Worm (Caenorhabditis elegans) whole organism, L4 larva: ENCODE data around the gene far-6.

Experiments
- T20F7.1 ChIP-seq: fragments of 200-800 bp; sonication (Bioruptor generic); optimal IDR thresholded peaks from 2 replicates; lab custom pipeline; 2018; ENCODE audit warnings: mild to moderate bottlenecking, missing genetic modification characterization, missing compliant biosample characterization
- aha-1 ChIP-seq: fragments of 150-350 bp; peaks from one replicate; lab custom pipeline; 2014; ENCODE audit warnings: missing biosample characterization, missing genetic modification characterization
- aly-2 ChIP-seq: sonication (generic microtip); optimal IDR thresholded peaks from 2 replicates; lab custom pipeline; 2018; ENCODE audit warnings: missing biosample characterization, missing genetic modification characterization
- ama-1 ChIP-seq: fragments of 150-350 bp; optimal IDR thresholded peaks from 2 replicates; lab custom pipeline; 2014; ENCODE audit warnings: inconsistent platforms, mixed read lengths
- attf-4 ChIP-seq: sonication (generic microtip); optimal IDR thresholded peaks from 3 replicates; lab custom pipeline; 2017; ENCODE audit warnings: missing biosample characterization, missing genetic modification characterization
- ceh-44 ChIP-seq: fragments of 200-800 bp; sonication (Bioruptor generic); IDR thresholded peaks from 2 replicates; pipeline ENCODE4 v1.3.6; 2022; ENCODE audit warnings: missing genetic modification reagents, missing genetic modification characterization, missing compliant biosample characterization
- ces-1 ChIP-seq: fragments of 150-350 bp; sonication (generic microtip); optimal IDR thresholded peaks from 4 replicates; lab custom pipeline; 2014; ENCODE audit warnings: missing biosample characterization, missing genetic modification reagents, missing genetic modification characterization
- daf-8 ChIP-seq: fragments of 200-800 bp; sonication (Bioruptor generic); IDR thresholded peaks from 2 replicates; pipeline ENCODE4 v1.3.6; 2022; ENCODE audit warnings: missing genetic modification characterization, missing compliant biosample characterization
- dmd-9 ChIP-seq: fragments of 200-800 bp; sonication (Bioruptor generic); IDR thresholded peaks from 2 replicates; pipeline ENCODE4 v1.3.6; 2022; ENCODE audit warnings: missing genetic modification reagents, missing genetic modification characterization, missing compliant biosample characterization
- dpl-1 ChIP-seq: fragments of 150-350 bp; optimal IDR thresholded peaks from 2 replicates; lab custom pipeline; 2014; ENCODE audit warnings: missing biosample characterization, missing genetic modification reagents, missing genetic modification characterization
- egl-43 ChIP-seq: fragments of 200-800 bp; sonication (Bioruptor generic); IDR thresholded peaks from 2 replicates; pipeline ENCODE4 v1.3.6; 2022; ENCODE audit warnings: missing genetic modification reagents, missing genetic modification characterization, missing compliant biosample characterization
- fos-1 ChIP-seq: fragments of 150-350 bp; optimal IDR thresholded peaks from 2 replicates; lab custom pipeline; 2014; ENCODE audit warnings: missing biosample characterization, missing genetic modification characterization
- gei-8 ChIP-seq: fragments of 200-800 bp; sonication (Bioruptor generic); optimal IDR thresholded peaks from 2 replicates; lab custom pipeline; 2018; ENCODE audit warnings: mild to moderate bottlenecking, missing genetic modification characterization, missing compliant biosample characterization
- hmg-1.1 ChIP-seq: fragments of 200-800 bp; sonication (Bioruptor generic); IDR thresholded peaks from 2 replicates; pipeline ENCODE4 v1.3.6; 2022; ENCODE audit warnings: missing genetic modification reagents, missing genetic modification characterization, missing compliant biosample characterization
- lin-38 ChIP-seq: fragments of 200-800 bp; sonication (Bioruptor generic); IDR thresholded peaks from 2 replicates; pipeline ENCODE4 v1.3.6; 2022; ENCODE audit warnings: missing genetic modification reagents, missing genetic modification characterization, missing compliant biosample characterization
- lir-3 ChIP-seq: sonication (generic microtip); optimal IDR thresholded peaks from 2 replicates; lab custom pipeline; 2016; ENCODE audit warnings: mild to moderate bottlenecking, missing genetic modification characterization, missing compliant biosample characterization
- mdt-29 ChIP-seq: fragments of 200-800 bp; sonication (Bioruptor generic); IDR thresholded peaks from 2 replicates; pipeline ENCODE4 v1.3.6; 2022; ENCODE audit warnings: missing genetic modification reagents, missing genetic modification characterization, missing compliant biosample characterization
- mep-1 ChIP-seq: fragments of 150-350 bp; sonication (generic microtip); optimal IDR thresholded peaks from 3 replicates; lab custom pipeline; 2014; ENCODE audit warnings: missing biosample characterization, missing genetic modification characterization
- mes-2 ChIP-seq: sonication (generic microtip); optimal IDR thresholded peaks from 2 replicates; lab custom pipeline; 2016; ENCODE audit warnings: missing genotype, mild to moderate bottlenecking, missing genetic modification characterization, missing compliant biosample characterization; ENCODE audit not compliant: poor library complexity, severe bottlenecking
- mxl-3 ChIP-seq: fragments of 200-800 bp; sonication (Bioruptor generic); optimal IDR thresholded peaks from 2 replicates; lab custom pipeline; 2018; ENCODE audit warnings: mild to moderate bottlenecking, missing genetic modification characterization, missing compliant biosample characterization
- nhr-237 ChIP-seq: sonication (generic microtip); optimal IDR thresholded peaks from 2 replicates; lab custom pipeline; 2017; ENCODE audit warnings: missing biosample characterization, missing genetic modification characterization
- nhr-41 ChIP-seq: fragments of 200-800 bp; sonication (Bioruptor generic); IDR thresholded peaks from 2 replicates; pipeline ENCODE4 v1.3.6; 2022; ENCODE audit warnings: missing genetic modification reagents, missing genetic modification characterization, missing compliant biosample characterization
- nhr-6 ChIP-seq: fragments of 150-350 bp; optimal IDR thresholded peaks from 2 replicates; lab custom pipeline; 2014; ENCODE audit warnings: missing biosample characterization, missing genetic modification characterization
- pha-4 ChIP-seq, 2 experiments: fragments of 150-350 bp in 1 of 2; fragments of 200-800 bp in 1 of 2; sonication (Bioruptor generic) in 1 of 2; IDR thresholded peaks in 1 of 2; optimal IDR thresholded peaks in 1 of 2; 2 replicates each; pipeline versions ENCODE4 v1.3.6 to Lab custom; 2014 to 2022; ENCODE audit warnings: missing genetic modification characterization in 2 of 2, missing genetic modification reagents in 2 of 2, missing biosample characterization in 1 of 2, missing compliant biosample characterization in 1 of 2
- rbr-2 ChIP-seq: sonication (generic microtip); optimal IDR thresholded peaks from 2 replicates; lab custom pipeline; 2016; ENCODE audit warnings: missing genotype, missing genetic modification characterization, missing compliant biosample characterization
- set-16 ChIP-seq: fragments of 200-800 bp; sonication (Bioruptor generic); IDR thresholded peaks from 2 replicates; pipeline ENCODE4 v1.3.6; 2022; ENCODE audit warnings: missing genetic modification reagents, missing genetic modification characterization, missing compliant biosample characterization
- skn-1 ChIP-seq: fragments of 150-350 bp; optimal IDR thresholded peaks from 2 replicates; lab custom pipeline; 2014; ENCODE audit warnings: missing biosample characterization, missing genetic modification characterization
- snpc-1.2 ChIP-seq: fragments of 200-800 bp; sonication (Bioruptor generic); IDR thresholded peaks from 2 replicates; pipeline ENCODE4 v1.3.6; 2022; ENCODE audit warnings: missing genetic modification reagents, missing genetic modification characterization, missing compliant biosample characterization
- spr-1 ChIP-seq: sonication (generic microtip); optimal IDR thresholded peaks from 2 replicates; lab custom pipeline; 2016; ENCODE audit warnings: mild to moderate bottlenecking, missing genetic modification characterization, missing compliant biosample characterization
- unc-62 ChIP-seq, 3 experiments: fragments of 150-350 bp in 1 of 3; sonication (generic microtip); optimal IDR thresholded peaks in 2 of 3; peaks in 1 of 3; 1 replicate in 1 of 3; 2 replicates in 2 of 3; lab custom pipeline; 2014 to 2017; ENCODE audit warnings: missing biosample characterization in 3 of 3, missing genetic modification characterization in 3 of 3, missing genetic modification reagents in 3 of 3, missing genotype in 1 of 3
- vab-7 ChIP-seq: fragments of 200-800 bp; sonication (Bioruptor generic); IDR thresholded peaks from 2 replicates; pipeline ENCODE4 v1.3.6; 2022; ENCODE audit warnings: missing genetic modification reagents, missing genetic modification characterization, missing compliant biosample characterization
- zfp-3 ChIP-seq: fragments of 200-800 bp; sonication (Bioruptor generic); conservative IDR thresholded peaks from 2 replicates; pipeline ENCODE4 v1.3.6; 2022; ENCODE audit warnings: missing genetic modification reagents, missing genetic modification characterization, missing compliant biosample characterization
- ztf-7 ChIP-seq: fragments of 150-350 bp; optimal IDR thresholded peaks from 2 replicates; lab custom pipeline; 2014; ENCODE audit warnings: missing biosample characterization, missing genetic modification characterization

Gene far-6

ce11 chrIV:13297746-13298145 is 30.4 kb upstream of the far-6 start, which contains the start of the genes Y67H2A.2 and micu-1 (continued):
- TF ChIP-seq hmg-1.1 (GFP tag; lab: Robert Waterston, UW) (peak; percentile 70), skn-1 (tag; lab: Kevin White, UChicago) (no peak), ztf-7 (tag; lab: Kevin White, UChicago) (peak; percentile 85), ceh-44 (GFP tag; lab: Robert Waterston, UW) (0 out of 2 replicates have a peak, but pooled peaks have one; percentile 42), gei-8 (no peak), pha-4 (GFP tag; IDR thresholded peaks at IDR 0.05; lab: Robert Waterston, UW) (no peak), pha-4 (tag; optimal IDR thresholded peaks at IDR 0.05; lab: Kevin White, UChicago) (no peak), snpc-1.2 (GFP tag; lab: Robert Waterston, UW) (no peak), mep-1 (peak; percentile 57), attf-4 (tag; lab: Kevin White, UChicago) (no peak), dpl-1 (GFP tag; lab: Kevin White, UChicago) (peak; percentile 40), unc-62 (GFP tag; optimal IDR thresholded peaks at IDR 0.05 in 1 of 2; lab: Kevin White, UChicago) (no peak), unc-62 (tag; optimal IDR thresholded peaks at IDR 0.05; lab: Kevin White, UChicago) (no peak), zfp-3 (GFP tag; lab: Robert Waterston, UW) (peak; percentile 25; the same call in 1 of the 2 replicates), aha-1 (tag; lab: Kevin White, UChicago) (peak; percentile 98), rbr-2 (tag; lab: Kevin White, UChicago) (peak; percentile 60), mxl-3 (GFP tag; lab: Kevin White, UChicago) (peak; percentile 38), aly-2 (tag; lab: Kevin White, UChicago) (no peak), nhr-41 (GFP tag; lab: Robert Waterston, UW) (no peak), nhr-237 (tag; lab: Kevin White, UChicago) (no peak), spr-1 (tag; lab: Kevin White, UChicago) (no peak), nhr-6 (tag; lab: Kevin White, UChicago) (peak; percentile 7), daf-8 (GFP tag; lab: Robert Waterston, UW) (no peak), ces-1 (GFP tag; lab: Kevin White, UChicago) (peak; percentile 24), egl-43 (GFP tag; lab: Robert Waterston, UW) (no peak), lir-3 (tag; lab: Kevin White, UChicago) (no peak), vab-7 (GFP tag; lab: Robert Waterston, UW) (no peak)

- peak in 1 of 2 experiments; percentile 85 for TF ChIP-seq unc-62 (GFP tag; optimal IDR thresholded peaks at IDR 0.05 in 1 of 2; lab: Kevin White, UChicago)
- no peak for TF ChIP-seq unc-62 (tag; optimal IDR thresholded peaks at IDR 0.05; lab: Kevin White, UChicago)
- TF ChIP-seq aha-1 (tag; lab: Kevin White, UChicago) = peak; percentile 55
- no peak for TF ChIP-seq T20F7.1 (GFP tag; lab: Kevin White, UChicago)
Observed at ce11 chrIV:13299648-13300047, 28.5 kb upstream of the far-6 start.

DNA sequence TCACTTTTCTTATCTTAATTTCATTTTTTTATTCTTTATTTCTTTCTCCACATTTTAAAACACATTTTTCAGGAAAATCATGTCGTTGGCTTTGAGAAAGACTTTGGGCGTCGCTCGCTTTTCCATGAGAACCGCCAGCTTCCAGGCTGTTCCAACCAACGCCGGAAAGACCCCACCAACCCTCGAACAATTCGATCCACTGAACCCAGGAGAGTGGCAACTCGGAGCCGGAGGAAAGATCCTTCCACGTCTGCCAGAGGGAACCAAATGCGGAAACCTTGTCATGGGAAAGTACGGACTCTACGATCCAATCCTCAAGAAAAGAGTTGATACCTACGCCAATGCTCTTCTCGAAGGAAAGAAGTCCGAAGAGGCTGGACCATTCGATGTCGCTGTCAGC is 28.1 kb upstream of the far-6 start, which contains the start of gene kdp-1:
Gene kdp-1, plus strand, starts transcription at position 80 of the 400 bp plus-strand sequence.
- TF ChIP-seq dmd-9 (GFP tag; lab: Robert Waterston, UW) (0 out of 2 replicates have a peak, but pooled peaks have one; percentile 27), unc-62 (GFP tag; optimal IDR thresholded peaks at IDR 0.05 in 1 of 2; lab: Kevin White, UChicago) (no peak), unc-62 (tag; optimal IDR thresholded peaks at IDR 0.05; lab: Kevin White, UChicago) (no peak), ama-1 (lab: Kevin White, UChicago) (peak; percentile 69), pha-4 (GFP tag; IDR thresholded peaks at IDR 0.05; lab: Robert Waterston, UW) (peak; percentile 34; the same call in 1 of the 2 replicates), pha-4 (tag; optimal IDR thresholded peaks at IDR 0.05; lab: Kevin White, UChicago) (no peak), mdt-29 (GFP tag; lab: Robert Waterston, UW) (0 out of 2 replicates have a peak, but pooled peaks have one; percentile 15), lin-38 (peak; percentile 58), rbr-2 (tag; lab: Kevin White, UChicago) (no peak), set-16 (GFP tag; lab: Robert Waterston, UW) (peak; percentile 74)

ce11 chrIV:13300591-13300990 is 27.6 kb upstream of the far-6 start, which contains the start of gene csn-6:
csn-6 (plus strand) TSS chrIV:13300824.
- peak; percentile 24 for TF ChIP-seq mes-2 (tag; lab: Kevin White, UChicago)
- TF ChIP-seq lin-38 = peak; percentile 49
- TF ChIP-seq fos-1 = no peak
- no peak for TF ChIP-seq lir-3 (tag; lab: Kevin White, UChicago)
- peak; percentile 73 for TF ChIP-seq aha-1 (tag; lab: Kevin White, UChicago)
- TF ChIP-seq ama-1 (lab: Kevin White, UChicago) = peak; percentile 51
